Worm (Caenorhabditis elegans) whole organism, young adult: ENCODE results near the gene T28C6.7.
A peak's percentile ranks its signal among the peaks of the same experiment; 100 is the strongest.

ENCODE experiments used
- F23B12.7 ChIP-seq: sonication (generic microtip); optimal IDR thresholded peaks from 2 replicates; lab custom pipeline; 2017; ENCODE audit warnings: missing genetic modification characterization, mild to moderate bottlenecking, missing compliant biosample characterization, antibody characterized with exemption, moderate library complexity; ENCODE audit not compliant: insufficient read depth
- F33H1.4 ChIP-seq: fragments of 200-800 bp; sonication (Bioruptor generic); IDR thresholded peaks from 2 replicates; pipeline ENCODE4 v1.3.6; 2022; ENCODE audit warnings: missing genetic modification reagents, missing genetic modification characterization, missing compliant biosample characterization
- F37B4.10 ChIP-seq: fragments of 200-800 bp; sonication (Bioruptor generic); IDR thresholded peaks from 2 replicates; pipeline ENCODE4 v1.3.6; 2022; ENCODE audit warnings: missing genetic modification characterization, missing compliant biosample characterization
- F49E8.2 ChIP-seq: sonication (generic microtip); optimal IDR thresholded peaks from 3 replicates; lab custom pipeline; 2017; ENCODE audit warnings: missing genetic modification characterization, mild to moderate bottlenecking, missing compliant biosample characterization, antibody characterized with exemption, moderate library complexity; ENCODE audit not compliant: insufficient read depth
- F52B5.7 ChIP-seq: sonication (generic microtip); optimal IDR thresholded peaks from 2 replicates; lab custom pipeline; 2016; ENCODE audit warnings: mild to moderate bottlenecking, missing genetic modification characterization, missing compliant biosample characterization
- K12H6.12 ChIP-seq: fragments of 200-800 bp; sonication (Bioruptor generic); optimal IDR thresholded peaks from 2 replicates; lab custom pipeline; 2018; ENCODE audit warnings: mild to moderate bottlenecking, missing genetic modification characterization, missing compliant biosample characterization
- T26A5.8 ChIP-seq: sonication (generic microtip); optimal IDR thresholded peaks from 2 replicates; lab custom pipeline; 2016; ENCODE audit warnings: missing genetic modification characterization, missing compliant biosample characterization
- Y53F4B.3 ChIP-seq: fragments of 200-800 bp; sonication (Bioruptor generic); IDR thresholded peaks from 2 replicates; pipeline ENCODE4 v1.3.6; 2022; ENCODE audit warnings: missing genetic modification reagents, missing genetic modification characterization, missing compliant biosample characterization
- aptf-2 ChIP-seq: fragments of 200-800 bp; sonication (Bioruptor generic); conservative IDR thresholded peaks from 2 replicates; pipeline ENCODE4 v1.3.6; 2022; ENCODE audit warnings: missing genetic modification reagents, missing genetic modification characterization, missing compliant biosample characterization
- attf-5 ChIP-seq: fragments of 200-800 bp; sonication (Bioruptor generic); optimal IDR thresholded peaks from 2 replicates; lab custom pipeline; 2018; ENCODE audit warnings: mild to moderate bottlenecking, missing genetic modification characterization, missing compliant biosample characterization
- attf-6 ChIP-seq: fragments of 200-800 bp; sonication (Bioruptor generic); IDR thresholded peaks from 2 replicates; pipeline ENCODE4 v1.3.6; 2022; ENCODE audit warnings: missing genetic modification reagents, missing genetic modification characterization, missing compliant biosample characterization
- ccch-3 ChIP-seq: fragments of 200-800 bp; sonication (Bioruptor generic); optimal IDR thresholded peaks from 2 replicates; lab custom pipeline; 2018; ENCODE audit warnings: mild to moderate bottlenecking, missing genetic modification characterization, missing compliant biosample characterization
- ceh-91 ChIP-seq: fragments of 200-800 bp; sonication (Bioruptor generic); IDR thresholded peaks from 2 replicates; pipeline ENCODE4 v1.3.6; 2022; ENCODE audit warnings: missing genetic modification reagents, missing genetic modification characterization, missing compliant biosample characterization
- die-1 ChIP-seq: sonication (generic microtip); optimal IDR thresholded peaks from 2 replicates; lab custom pipeline; 2016; ENCODE audit warnings: missing genotype, mild to moderate bottlenecking, missing genetic modification characterization, missing compliant biosample characterization
- dox-1 ChIP-seq: fragments of 200-800 bp; sonication (Bioruptor generic); IDR thresholded peaks from 2 replicates; pipeline ENCODE4 v1.3.6; 2022; ENCODE audit warnings: missing genetic modification reagents, missing genetic modification characterization, missing compliant biosample characterization
- efl-1 ChIP-seq: fragments of 150-350 bp; optimal IDR thresholded peaks from 2 replicates; lab custom pipeline; 2014; ENCODE audit warnings: missing biosample characterization, missing genetic modification reagents, missing genetic modification characterization
- egl-18 ChIP-seq: fragments of 200-800 bp; sonication (Bioruptor generic); IDR thresholded peaks from 2 replicates; pipeline ENCODE4 v1.3.6; 2022; ENCODE audit warnings: missing genetic modification reagents, missing genetic modification characterization, missing compliant biosample characterization
- egl-44 ChIP-seq: fragments of 200-800 bp; sonication (Bioruptor generic); IDR thresholded peaks from 2 replicates; pipeline ENCODE4 v1.3.6; 2022; ENCODE audit warnings: missing genetic modification reagents, missing genetic modification characterization, missing compliant biosample characterization
- ekl-4 ChIP-seq: fragments of 200-800 bp; sonication (Bioruptor generic); IDR thresholded peaks from 2 replicates; pipeline ENCODE4 v1.3.6; 2022; ENCODE audit warnings: missing genetic modification reagents, missing genetic modification characterization, missing compliant biosample characterization
- ets-4 ChIP-seq: fragments of 200-800 bp; sonication (Bioruptor generic); optimal IDR thresholded peaks from 2 replicates; lab custom pipeline; 2018; ENCODE audit warnings: mild to moderate bottlenecking, missing genetic modification characterization, missing compliant biosample characterization
- him-1 ChIP-seq: sonication (generic microtip); optimal IDR thresholded peaks from 2 replicates; lab custom pipeline; 2016; ENCODE audit warnings: missing genotype, missing genetic modification reagents, missing genetic modification characterization, missing compliant biosample characterization
- hlh-12 ChIP-seq: sonication (generic microtip); optimal IDR thresholded peaks from 2 replicates; lab custom pipeline; 2016; ENCODE audit warnings: missing genetic modification characterization, missing compliant biosample characterization
- lin-26 ChIP-seq: fragments of 200-800 bp; sonication (Bioruptor generic); IDR thresholded peaks from 2 replicates; pipeline ENCODE4 v1.3.6; 2022; ENCODE audit warnings: missing genetic modification reagents, missing genetic modification characterization, missing compliant biosample characterization
- lin-35 ChIP-seq, 3 experiments: fragments of 150-350 bp in 2 of 3; sonication (generic microtip) in 1 of 3; optimal IDR thresholded peaks; 2 replicates each; lab custom pipeline; 2014 to 2018; ENCODE audit warnings: missing biosample characterization in 3 of 3, missing genetic modification characterization in 3 of 3, missing genetic modification reagents in 3 of 3
- lin-54 ChIP-seq: fragments of 200-800 bp; sonication (Bioruptor generic); optimal IDR thresholded peaks from 2 replicates; lab custom pipeline; 2018; ENCODE audit warnings: mild to moderate bottlenecking, missing genetic modification characterization, missing compliant biosample characterization
- lsl-1 ChIP-seq: fragments of 200-800 bp; sonication (Bioruptor generic); optimal IDR thresholded peaks from 2 replicates; lab custom pipeline; 2018; ENCODE audit warnings: mild to moderate bottlenecking, missing genetic modification characterization, moderate library complexity, missing compliant biosample characterization
- madf-3 ChIP-seq: fragments of 200-800 bp; sonication (Bioruptor generic); IDR thresholded peaks from 2 replicates; pipeline ENCODE4 v1.3.6; 2022; ENCODE audit warnings: missing genetic modification reagents, missing genetic modification characterization, missing compliant biosample characterization
- madf-6 ChIP-seq: fragments of 200-800 bp; sonication (Bioruptor generic); IDR thresholded peaks from 2 replicates; pipeline ENCODE4 v1.3.6; 2022; ENCODE audit warnings: missing genetic modification reagents, missing genetic modification characterization, missing compliant biosample characterization
- madf-8 ChIP-seq: fragments of 200-800 bp; sonication (Bioruptor generic); conservative IDR thresholded peaks from 2 replicates; pipeline ENCODE4 v1.3.6; 2022; ENCODE audit warnings: missing genetic modification reagents, missing genetic modification characterization, missing compliant biosample characterization
- mcd-1 ChIP-seq: fragments of 200-800 bp; sonication (Bioruptor generic); IDR thresholded peaks from 2 replicates; pipeline ENCODE4 v1.3.6; 2022; ENCODE audit warnings: missing genetic modification reagents, missing genetic modification characterization, missing compliant biosample characterization
- mxl-1 ChIP-seq: sonication (generic microtip); optimal IDR thresholded peaks from 2 replicates; lab custom pipeline; 2016; ENCODE audit warnings: missing genetic modification characterization, missing compliant biosample characterization
- nfya-1 ChIP-seq: sonication (generic microtip); optimal IDR thresholded peaks from 2 replicates; lab custom pipeline; 2017; ENCODE audit warnings: antibody characterized with exemption, missing compliant biosample characterization, missing genetic modification characterization, borderline replicate concordance; ENCODE audit not compliant: insufficient read depth
- nfyb-1 ChIP-seq: fragments of 200-800 bp; sonication (Bioruptor generic); IDR thresholded peaks from 2 replicates; pipeline ENCODE4 v1.3.6; 2022; ENCODE audit warnings: missing genetic modification reagents, missing genetic modification characterization, missing compliant biosample characterization
- nhr-120 ChIP-seq: fragments of 200-800 bp; sonication (Bioruptor generic); IDR thresholded peaks from 2 replicates; pipeline ENCODE4 v1.3.6; 2022; ENCODE audit warnings: missing genetic modification characterization, missing compliant biosample characterization
- nhr-179 ChIP-seq: sonication (generic microtip); optimal IDR thresholded peaks from 2 replicates; lab custom pipeline; 2016; ENCODE audit warnings: mild to moderate bottlenecking, missing genetic modification characterization, missing compliant biosample characterization
- rcor-1 ChIP-seq: fragments of 200-800 bp; sonication (Bioruptor generic); IDR thresholded peaks from 2 replicates; pipeline ENCODE4 v1.3.6; 2022; ENCODE audit warnings: missing genetic modification reagents, missing genetic modification characterization, missing compliant biosample characterization
- rpc-1 ChIP-seq, 2 experiments: fragments of 150-350 bp in 1 of 2; sonication (generic microtip) in 1 of 2; optimal IDR thresholded peaks; 2 replicates each; lab custom pipeline; 2014 to 2018; ENCODE audit warnings: missing biosample characterization in 1 of 2, missing genetic modification characterization in 1 of 2, missing genetic modification reagents in 1 of 2, missing genotype in 1 of 2
- somi-1 ChIP-seq: fragments of 200-800 bp; sonication (Bioruptor generic); optimal IDR thresholded peaks from 2 replicates; lab custom pipeline; 2018; ENCODE audit warnings: mild to moderate bottlenecking, missing genetic modification characterization, missing compliant biosample characterization
- tbp1 ChIP-seq: fragments of 200-800 bp; sonication (Bioruptor generic); optimal IDR thresholded peaks from 2 replicates; lab custom pipeline; 2018; ENCODE audit warnings: mild to moderate bottlenecking, missing genetic modification characterization, missing compliant biosample characterization
- tbx-9 ChIP-seq: sonication (generic microtip); optimal IDR thresholded peaks from 2 replicates; lab custom pipeline; 2016; ENCODE audit warnings: borderline replicate concordance, missing genetic modification characterization, inconsistent platforms, missing compliant biosample characterization
- tlf-1 ChIP-seq: fragments of 200-800 bp; sonication (Bioruptor generic); optimal IDR thresholded peaks from 2 replicates; lab custom pipeline; 2018; ENCODE audit warnings: mild to moderate bottlenecking, missing genetic modification characterization, missing compliant biosample characterization
- unc-62 ChIP-seq: fragments of 150-350 bp; optimal IDR thresholded peaks from 2 replicates; lab custom pipeline; 2014; ENCODE audit warnings: missing biosample characterization, missing genetic modification reagents, missing genetic modification characterization
- xnd-1 ChIP-seq: sonication (generic microtip); optimal IDR thresholded peaks from 2 replicates; lab custom pipeline; 2016; ENCODE audit warnings: missing genotype, missing genetic modification reagents, missing genetic modification characterization, missing compliant biosample characterization
- ztf-18 ChIP-seq: sonication (generic microtip); optimal IDR thresholded peaks from 2 replicates; lab custom pipeline; 2016; ENCODE audit warnings: missing genotype, mild to moderate bottlenecking, missing genetic modification characterization, missing compliant biosample characterization
- ztf-22 ChIP-seq: fragments of 200-800 bp; sonication (Bioruptor generic); optimal IDR thresholded peaks from 2 replicates; lab custom pipeline; 2018; ENCODE audit warnings: mild to moderate bottlenecking, missing genetic modification characterization, moderate library complexity, missing compliant biosample characterization
- ztf-25 ChIP-seq: fragments of 200-800 bp; sonication (Bioruptor generic); IDR thresholded peaks from 2 replicates; pipeline ENCODE4 v1.3.6; 2022; ENCODE audit warnings: missing genetic modification reagents, missing genetic modification characterization, missing compliant biosample characterization
- ztf-3 ChIP-seq: fragments of 200-800 bp; sonication (Bioruptor generic); optimal IDR thresholded peaks from 2 replicates; lab custom pipeline; 2018; ENCODE audit warnings: mild to moderate bottlenecking, missing genetic modification characterization, missing compliant biosample characterization

T28C6.7 gene

DNA sequence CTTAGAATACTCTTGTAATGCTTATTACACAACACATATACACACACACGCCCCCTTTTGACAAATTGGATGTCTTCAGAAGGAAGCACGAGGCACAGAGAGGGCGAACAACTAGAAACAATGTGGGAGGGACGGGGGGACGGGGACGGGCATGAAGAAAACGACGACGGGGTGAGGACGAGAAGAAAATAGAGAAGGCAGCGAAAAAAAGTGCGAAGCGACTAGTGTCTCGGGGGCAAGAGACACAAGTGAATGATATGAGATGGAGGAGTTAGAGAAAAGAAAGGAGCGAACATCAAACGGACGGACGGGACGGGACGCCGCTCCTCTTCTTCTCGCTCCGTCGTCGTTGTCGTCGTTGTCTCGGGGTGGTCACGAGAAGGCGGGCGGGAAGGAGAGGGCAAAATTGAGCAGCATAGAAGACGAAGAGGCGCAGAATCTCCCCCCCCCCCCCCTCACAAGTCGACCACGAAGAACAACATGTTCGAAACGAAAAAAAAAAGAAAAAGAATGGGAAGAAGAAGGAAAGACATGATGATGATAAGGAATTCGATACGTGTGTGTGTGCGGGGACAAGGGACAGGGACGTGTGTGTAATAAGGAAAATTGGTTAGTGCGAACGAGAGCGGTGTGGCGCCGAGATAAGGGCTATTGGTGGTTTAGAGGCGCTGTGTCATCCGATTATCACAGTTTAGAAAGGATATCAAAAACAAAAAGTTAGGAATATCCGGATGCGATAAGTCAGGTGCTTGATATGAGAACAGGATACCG lies 32.5 kb upstream of the T28C6.7 start (continued):
- TF ChIP-seq rpc-1 (optimal IDR thresholded peaks at IDR 0.05; lab: Kevin White, UChicago) = no peak
- no peak for TF ChIP-seq rpc-1 (tag; optimal IDR thresholded peaks at IDR 0.05; lab: Kevin White, UChicago)
- TF ChIP-seq lin-54 (GFP tag; lab: Kevin White, UChicago) = peak; percentile 57
- peak; percentile 92 for TF ChIP-seq ztf-22 (GFP tag; lab: Kevin White, UChicago)
- TF ChIP-seq rcor-1 = peak; percentile 22; the same call in 1 of the 2 replicates
- no peak for TF ChIP-seq nhr-179 (tag; lab: Kevin White, UChicago)
- TF ChIP-seq madf-3 (GFP tag; lab: Robert Waterston, UW) = no peak
- no peak for TF ChIP-seq F49E8.2 (tag; lab: Kevin White, UChicago)
- TF ChIP-seq ztf-18 (tag; lab: Kevin White, UChicago) = peak; percentile 59
- TF ChIP-seq aptf-2 (GFP tag; lab: Robert Waterston, UW) = no peak
- TF ChIP-seq F52B5.7 = peak; percentile 61
- 0 out of 2 replicates have a peak, but pooled peaks have one; percentile 60 for TF ChIP-seq egl-44 (GFP tag; lab: Robert Waterston, UW)
- no peak for TF ChIP-seq hlh-12 (tag; lab: Kevin White, UChicago)
- TF ChIP-seq tbx-9 (tag; lab: Kevin White, UChicago) = no peak
- TF ChIP-seq him-1 (tag; lab: Kevin White, UChicago) = no peak
- peak; percentile 92 for TF ChIP-seq ets-4 (GFP tag; lab: Kevin White, UChicago)
- TF ChIP-seq madf-8 (GFP tag; lab: Robert Waterston, UW) = no peak
- peak; percentile 94 for TF ChIP-seq dox-1 (GFP tag; lab: Robert Waterston, UW)
- no peak for TF ChIP-seq Y53F4B.3 (GFP tag; lab: Robert Waterston, UW)
- TF ChIP-seq lin-35 (GFP tag; optimal IDR thresholded peaks at IDR 0.05; lab: Kevin White, UChicago) = peak in 1 of 3 experiments; percentile 56
- TF ChIP-seq F37B4.10 (GFP tag; lab: Robert Waterston, UW) = 0 out of 2 replicates have a peak, but pooled peaks have one; percentile 67
- no peak for TF ChIP-seq ccch-3
- TF ChIP-seq lsl-1 (GFP tag; lab: Kevin White, UChicago) = no peak
- no peak for TF ChIP-seq T26A5.8 (tag; lab: Kevin White, UChicago)
- TF ChIP-seq mxl-1 (tag; lab: Kevin White, UChicago) = no peak
- TF ChIP-seq ekl-4 = peak; percentile 22; the same call in 1 of the 2 replicates
- no peak for TF ChIP-seq efl-1 (GFP tag; lab: Kevin White, UChicago)
- no peak for TF ChIP-seq xnd-1 (tag; lab: Kevin White, UChicago)
- TF ChIP-seq mcd-1 (GFP tag; lab: Robert Waterston, UW) = peak; percentile 81
- 0 out of 2 replicates have a peak, but pooled peaks have one; percentile 4 for TF ChIP-seq egl-18
- peak; percentile 66 for TF ChIP-seq die-1 (tag; lab: Kevin White, UChicago)
- TF ChIP-seq K12H6.12 = peak; percentile 95
- TF ChIP-seq somi-1 (GFP tag; lab: Kevin White, UChicago) = peak; percentile 94
- TF ChIP-seq ceh-91 (GFP tag; lab: Robert Waterston, UW) = no peak
- TF ChIP-seq unc-62 (GFP tag; lab: Kevin White, UChicago) = no peak
- peak; percentile 83 for TF ChIP-seq lin-26 (GFP tag; lab: Robert Waterston, UW)
- TF ChIP-seq ztf-25 (GFP tag; lab: Robert Waterston, UW) = no peak
- TF ChIP-seq tbp1 (GFP tag; lab: Kevin White, UChicago) = peak; percentile 57
- peak; percentile 19 for TF ChIP-seq ztf-3 (GFP tag; lab: Kevin White, UChicago)
- no peak for TF ChIP-seq nfya-1
- peak; percentile 94 for TF ChIP-seq attf-5 (GFP tag; lab: Kevin White, UChicago)
- TF ChIP-seq tlf-1 (GFP tag; lab: Kevin White, UChicago) = peak; percentile 52
- peak; percentile 12 for TF ChIP-seq F23B12.7 (tag; lab: Kevin White, UChicago)
- TF ChIP-seq F33H1.4 (GFP tag; lab: Robert Waterston, UW) = no peak
- no peak for TF ChIP-seq nhr-120
- TF ChIP-seq nfyb-1 = 0 out of 2 replicates have a peak, but pooled peaks have one; percentile 71
- no peak for TF ChIP-seq attf-6 (GFP tag; lab: Robert Waterston, UW)
- TF ChIP-seq madf-6 (GFP tag; lab: Robert Waterston, UW) = no peak
